Worm (Caenorhabditis elegans) whole organism, L4/young adult: ENCODE data around the gene sel-5.

Source experiments
- W03F9.2 ChIP-seq: fragments of 150-350 bp; optimal IDR thresholded peaks from 2 replicates; lab custom pipeline; 2014; ENCODE audit warnings: missing biosample characterization, missing genetic modification characterization
- dao-5 ChIP-seq: sonication (generic microtip); optimal IDR thresholded peaks from 2 replicates; lab custom pipeline; 2016; ENCODE audit warnings: missing genotype, missing genetic modification characterization, moderate library complexity, missing compliant biosample characterization
- him-1 ChIP-seq: sonication (generic microtip); optimal IDR thresholded peaks from 2 replicates; lab custom pipeline; 2016; ENCODE audit warnings: missing genotype, missing genetic modification reagents, missing genetic modification characterization, missing compliant biosample characterization

ce11 chrIII:4542362-4542931 is 35.8 kb downstream of the sel-5 start, which contains the start of the genes mrps-34 and cisd-3.1:
- TF ChIP-seq W03F9.2 (tag; lab: Kevin White, UChicago), result no peak
- TF ChIP-seq him-1, result no peak
- no peak for TF ChIP-seq dao-5 (tag; lab: Kevin White, UChicago)
